Fruit fly (Drosophila melanogaster) whole organism, embryonic: ENCODE measurements around the gene Iris.

Experiments
- Abd-B ChIP-seq: fragments of 200-800 bp; sonication (Bioruptor generic); optimal IDR thresholded peaks from 2 replicates; lab custom pipeline; 2018; ENCODE audit warnings: missing biosample characterization, mild to moderate bottlenecking, missing genetic modification characterization, moderate library complexity
- BEAF-32 ChIP-seq: fragments of 200-800 bp; sonication (Bioruptor generic); optimal IDR thresholded peaks from 3 replicates; lab custom pipeline; 2017; ENCODE audit warnings: missing biosample characterization, missing genetic modification characterization, mild to moderate bottlenecking, moderate library complexity, missing genetic modification reagents
- CG10267 ChIP-seq: fragments of 200-800 bp; sonication (Bioruptor generic); optimal IDR thresholded peaks from 2 replicates; lab custom pipeline; 2018; ENCODE audit warnings: missing biosample characterization, mild to moderate bottlenecking, missing genetic modification characterization, moderate library complexity
- CG10462 ChIP-seq: fragments of 200-800 bp; sonication (Bioruptor generic); optimal IDR thresholded peaks from 2 replicates; lab custom pipeline; 2016; ENCODE audit warnings: missing biosample characterization, missing genetic modification characterization
- CG12299 ChIP-seq: fragments of 200-800 bp; sonication (Bioruptor generic); optimal IDR thresholded peaks from 2 replicates; lab custom pipeline; 2018; ENCODE audit warnings: missing biosample characterization, mild to moderate bottlenecking, missing genetic modification characterization
- CG12391 ChIP-seq: fragments of 200-800 bp; sonication (Bioruptor generic); optimal IDR thresholded peaks from 3 replicates; lab custom pipeline; 2018; ENCODE audit warnings: missing biosample characterization, mild to moderate bottlenecking, missing genetic modification characterization, moderate library complexity
- CG12659 ChIP-seq: fragments of 200-800 bp; sonication (Bioruptor generic); optimal IDR thresholded peaks from 3 replicates; lab custom pipeline; 2017; ENCODE audit warnings: mild to moderate bottlenecking, missing biosample characterization, missing genetic modification reagents, missing genetic modification characterization
- CG13424 ChIP-seq: fragments of 200-800 bp; sonication (Bioruptor generic); optimal IDR thresholded peaks from 2 replicates; lab custom pipeline; 2019; ENCODE audit warnings: missing biosample characterization, mild to moderate bottlenecking, missing genetic modification characterization, moderate library complexity
- CG14710 ChIP-seq: fragments of 200-800 bp; sonication (Bioruptor generic); optimal IDR thresholded peaks from 3 replicates; lab custom pipeline; 2019; ENCODE audit warnings: missing biosample characterization, mild to moderate bottlenecking, missing genetic modification characterization, moderate library complexity
- CG15514 ChIP-seq: fragments of 200-800 bp; sonication (Bioruptor generic); optimal IDR thresholded peaks from 3 replicates; lab custom pipeline; 2017; ENCODE audit warnings: missing biosample characterization, missing genetic modification characterization, mild to moderate bottlenecking, moderate library complexity, missing genetic modification reagents
- CG15601 ChIP-seq: fragments of 200-800 bp; sonication (Bioruptor generic); optimal IDR thresholded peaks from 3 replicates; lab custom pipeline; 2019; ENCODE audit warnings: missing biosample characterization, mild to moderate bottlenecking, missing genetic modification characterization, moderate library complexity
- CG17385 ChIP-seq: fragments of 200-800 bp; sonication (Bioruptor generic); optimal IDR thresholded peaks from 3 replicates; lab custom pipeline; 2018; ENCODE audit warnings: missing biosample characterization, mild to moderate bottlenecking, missing genetic modification characterization
- CG30431 ChIP-seq: fragments of 200-800 bp; sonication (Bioruptor generic); optimal IDR thresholded peaks from 2 replicates; lab custom pipeline; 2017; ENCODE audit warnings: missing biosample characterization, missing genetic modification characterization
- CG34224 ChIP-seq: fragments of 200-800 bp; sonication (Bioruptor generic); IDR thresholded peaks from 3 replicates; pipeline ENCODE4 v1.3.6; 2022; ENCODE audit warnings: missing biosample characterization, missing genetic modification characterization; ENCODE audit not compliant: partially characterized antibody
- CG34422 ChIP-seq: fragments of 200-800 bp; sonication (Bioruptor generic); IDR thresholded peaks from 3 replicates; pipeline ENCODE4 v1.3.6; 2022; ENCODE audit warnings: missing biosample characterization, missing genetic modification characterization
- CG42726 ChIP-seq: fragments of 200-800 bp; sonication (Bioruptor generic); IDR thresholded peaks from 2 replicates; pipeline ENCODE4 v1.3.6; 2022; ENCODE audit warnings: missing biosample characterization, missing genetic modification characterization; ENCODE audit not compliant: partially characterized antibody
- CG4360 ChIP-seq: fragments of 200-800 bp; sonication (Bioruptor generic); IDR thresholded peaks from 2 replicates; pipeline ENCODE4 v1.3.6; 2022; ENCODE audit warnings: missing biosample characterization, missing genetic modification characterization
- CG4424 ChIP-seq: fragments of 200-800 bp; sonication (Bioruptor generic); optimal IDR thresholded peaks from 3 replicates; lab custom pipeline; 2016; ENCODE audit warnings: missing biosample characterization, missing genetic modification characterization
- CG4617 ChIP-seq: fragments of 200-800 bp; sonication (Bioruptor generic); optimal IDR thresholded peaks from 3 replicates; lab custom pipeline; 2016; ENCODE audit warnings: missing biosample characterization, missing genetic modification characterization, borderline replicate concordance
- CG4707 ChIP-seq: fragments of 200-800 bp; sonication (Bioruptor generic); optimal IDR thresholded peaks from 2 replicates; lab custom pipeline; 2018; ENCODE audit warnings: missing biosample characterization, mild to moderate bottlenecking, missing genetic modification characterization, moderate library complexity
- CG8089 ChIP-seq: fragments of 200-800 bp; sonication (Bioruptor generic); optimal IDR thresholded peaks from 3 replicates; lab custom pipeline; 2016; ENCODE audit warnings: missing biosample characterization, missing genetic modification characterization
- CG9797 ChIP-seq: fragments of 200-800 bp; sonication (Bioruptor generic); optimal IDR thresholded peaks from 3 replicates; lab custom pipeline; 2018; ENCODE audit warnings: missing biosample characterization, mild to moderate bottlenecking, missing genetic modification characterization
- Dp ChIP-seq: fragments of 200-800 bp; sonication (Bioruptor generic); optimal IDR thresholded peaks from 2 replicates; lab custom pipeline; 2018; ENCODE audit warnings: missing biosample characterization, mild to moderate bottlenecking, missing genetic modification characterization, moderate library complexity
- Dref ChIP-seq: fragments of 200-800 bp; sonication (Bioruptor generic); IDR thresholded peaks from 2 replicates; pipeline ENCODE4 v1.3.6; 2022; ENCODE audit warnings: missing biosample characterization, missing genetic modification characterization
- E2f2 ChIP-seq: fragments of 200-800 bp; sonication (Bioruptor generic); IDR thresholded peaks from 2 replicates; pipeline ENCODE4 v1.3.6; 2022; ENCODE audit warnings: missing biosample characterization, missing genetic modification characterization
- Ets97D ChIP-seq: fragments of 200-800 bp; sonication (Bioruptor generic); optimal IDR thresholded peaks from 3 replicates; lab custom pipeline; 2016; ENCODE audit warnings: missing biosample characterization, missing genetic modification characterization
- Hr78 ChIP-seq, 2 experiments: fragments of 200-800 bp in 1 of 2; fragments of >200 bp in 1 of 2; sonication (Bioruptor generic) in 1 of 2; optimal IDR thresholded peaks; 2 replicates each; lab custom pipeline; 2017 to 2019; ENCODE audit warnings: missing biosample characterization in 2 of 2, missing genetic modification characterization in 2 of 2, mild to moderate bottlenecking in 1 of 2, moderate library complexity in 1 of 2
- MBD-R2 ChIP-seq: fragments of 200-800 bp; sonication (Bioruptor generic); IDR thresholded peaks from 2 replicates; pipeline ENCODE4 v1.3.6; 2022; ENCODE audit warnings: missing biosample characterization, missing genetic modification characterization
- MESR4 ChIP-seq: fragments of 200-800 bp; sonication (Bioruptor generic); optimal IDR thresholded peaks from 2 replicates; lab custom pipeline; 2018; ENCODE audit warnings: missing biosample characterization, mild to moderate bottlenecking, missing genetic modification characterization, moderate library complexity
- Med ChIP-seq: fragments of 200-800 bp; sonication (Bioruptor generic); peaks from one replicate; lab custom pipeline; 2016; ENCODE audit warnings: missing biosample characterization, missing genetic modification characterization, mild to moderate bottlenecking, inconsistent platforms, moderate library complexity
- Myb ChIP-seq: fragments of 200-800 bp; sonication (Bioruptor generic); optimal IDR thresholded peaks from 2 replicates; lab custom pipeline; 2016; ENCODE audit warnings: missing biosample characterization, missing genetic modification characterization
- Sin3A ChIP-seq: fragments of >200 bp; optimal IDR thresholded peaks from 2 replicates; lab custom pipeline; 2018
- TFAM ChIP-seq: fragments of 200-800 bp; sonication (Bioruptor generic); optimal IDR thresholded peaks from 2 replicates; lab custom pipeline; 2017; ENCODE audit warnings: missing biosample characterization, missing genetic modification characterization, inconsistent platforms
- Trl ChIP-seq, 3 experiments: fragments of >200 bp in 2 of 3; fragments of 200-800 bp in 1 of 3; sonication (Bioruptor generic) in 1 of 3; optimal IDR thresholded peaks; 2 replicates in 1 of 3; 3 replicates in 2 of 3; lab custom pipeline; 2016 to 2017; ENCODE audit warnings: missing biosample characterization in 1 of 3, missing genetic modification characterization in 1 of 3
- YL-1 ChIP-seq: fragments of 200-800 bp; sonication (Bioruptor generic); optimal IDR thresholded peaks from 3 replicates; lab custom pipeline; 2017; ENCODE audit warnings: missing biosample characterization, mild to moderate bottlenecking, missing genetic modification characterization
- ap ChIP-seq: fragments of 200-800 bp; sonication (Bioruptor generic); IDR thresholded peaks from 2 replicates; pipeline ENCODE4 v1.3.6; 2022; ENCODE audit warnings: missing biosample characterization, missing genetic modification characterization
- chinmo ChIP-seq: fragments of 200-800 bp; sonication (Bioruptor generic); IDR thresholded peaks from 4 replicates; pipeline ENCODE4 v1.3.6; 2022; ENCODE audit warnings: missing biosample characterization, missing genetic modification characterization; ENCODE audit not compliant: partially characterized antibody
- crol ChIP-seq: fragments of 200-800 bp; sonication (Bioruptor generic); IDR thresholded peaks from 2 replicates; pipeline ENCODE4 v1.3.6; 2022; ENCODE audit warnings: missing biosample characterization, missing genetic modification characterization
- gfzf ChIP-seq: fragments of 200-800 bp; sonication (Bioruptor generic); optimal IDR thresholded peaks from 2 replicates; lab custom pipeline; 2016; ENCODE audit warnings: missing biosample characterization, mild to moderate bottlenecking, missing genetic modification characterization, moderate library complexity
- kni ChIP-seq: fragments of 200-800 bp; sonication (Bioruptor generic); optimal IDR thresholded peaks from 3 replicates; lab custom pipeline; 2017; ENCODE audit warnings: mild to moderate bottlenecking, missing biosample characterization, missing genetic modification reagents, missing genetic modification characterization
- pzg ChIP-seq: fragments of 200-800 bp; sonication (Bioruptor generic); optimal IDR thresholded peaks from 3 replicates; lab custom pipeline; 2018; ENCODE audit warnings: missing biosample characterization, mild to moderate bottlenecking, missing genetic modification characterization, moderate library complexity
- trem ChIP-seq: fragments of 200-800 bp; optimal IDR thresholded peaks from 3 replicates; lab custom pipeline; 2019; ENCODE audit warnings: missing biosample characterization, mild to moderate bottlenecking, missing genetic modification characterization, moderate library complexity
- twi ChIP-seq: fragments of 200-800 bp; optimal IDR thresholded peaks from 2 replicates; lab custom pipeline; 2019; ENCODE audit warnings: missing biosample characterization, mild to moderate bottlenecking, missing genetic modification characterization, moderate library complexity
- unc-4 ChIP-seq: fragments of 200-800 bp; sonication (Bioruptor generic); IDR thresholded peaks from 2 replicates; pipeline ENCODE4 v1.3.6; 2022; ENCODE audit warnings: missing biosample characterization, missing genetic modification characterization; ENCODE audit not compliant: partially characterized antibody
- unpg ChIP-seq: fragments of 200-800 bp; sonication (Bioruptor generic); optimal IDR thresholded peaks from 3 replicates; lab custom pipeline; 2018; ENCODE audit warnings: missing biosample characterization, mild to moderate bottlenecking, missing genetic modification characterization, moderate library complexity
- wek ChIP-seq: fragments of 200-800 bp; sonication (Bioruptor generic); optimal IDR thresholded peaks from 3 replicates; lab custom pipeline; 2018; ENCODE audit warnings: missing biosample characterization, mild to moderate bottlenecking, missing genetic modification characterization, moderate library complexity
- zfh2 ChIP-seq: fragments of 200-800 bp; sonication (Bioruptor generic); optimal IDR thresholded peaks from 2 replicates; lab custom pipeline; 2016; ENCODE audit warnings: missing biosample characterization, missing genetic modification characterization

Iris gene

dm6 chr2L:1166326-1166725, 32.4 kb upstream of the Iris start, which contains the start of gene CG14341 (continued):
- TF ChIP-seq Abd-B (peak; percentile 27), unpg (no peak), unc-4 (GFP tag; lab: Robert Waterston, UW) (0 out of 2 replicates have a peak, but pooled peaks have one; percentile 17), Hr78 (GFP tag; optimal IDR thresholded peaks at IDR 0.05; lab: Kevin White, UChicago) (no peak), CG12391 (tag; lab: Kevin White, UChicago) (no peak), CG4424 (GFP tag; lab: Kevin White, UChicago) (no peak), Med (peak; percentile 21), crol (GFP tag; lab: Robert Waterston, UW) (no peak)

- TF ChIP-seq CG12659 (peak; percentile 9), CG17385 (GFP tag; lab: Kevin White, UChicago) (peak; percentile 97), Sin3A (lab: Kevin White, UChicago) (peak; percentile 38), CG34224 (GFP tag; lab: Robert Waterston, UW) (no peak), CG10462 (GFP tag; lab: Kevin White, UChicago) (peak; percentile 3), CG13424 (no peak), zfh2 (no peak), Ets97D (GFP tag; lab: Kevin White, UChicago) (peak; percentile 17), CG10267 (tag; lab: Kevin White, UChicago) (peak; percentile 37), CG15514 (peak; percentile 68), wek (no peak), E2f2 (GFP tag; lab: Robert Waterston, UW) (peak; percentile 93), MBD-R2 (peak; percentile 89), Myb (peak; percentile 73), gfzf (GFP tag; lab: Kevin White, UChicago) (peak; percentile 17), CG14710 (tag; lab: Kevin White, UChicago) (peak; percentile 12), unc-4 (GFP tag; lab: Robert Waterston, UW) (peak; percentile 37; the same call in 1 of the 2 replicates), Trl (optimal IDR thresholded peaks at IDR 0.05; lab: Kevin White, UChicago) (no peak), Trl (GFP tag; optimal IDR thresholded peaks at IDR 0.05; lab: Kevin White, UChicago) (no peak), BEAF-32 (GFP tag; lab: Kevin White, UChicago) (peak; percentile 35), CG8089 (GFP tag; lab: Kevin White, UChicago) (peak; percentile 68), CG4617 (GFP tag; lab: Kevin White, UChicago) (peak; percentile 54), CG4360 (no peak), chinmo (GFP tag; lab: Robert Waterston, UW) (peak; percentile 67; the same call in 1 of the 4 replicates), twi (tag; lab: Kevin White, UChicago) (no peak), CG9797 (GFP tag; lab: Kevin White, UChicago) (peak; percentile 9), TFAM (GFP tag; lab: Kevin White, UChicago) (no peak), CG34422 (GFP tag; lab: Robert Waterston, UW) (peak; percentile 62; the same call in 1 of the 3 replicates), CG42726 (0 out of 2 replicates have a peak, but pooled peaks have one; percentile 5), Dref (0 out of 2 replicates have a peak, but pooled peaks have one; percentile 30), Dp (GFP tag; lab: Kevin White, UChicago) (peak; percentile 92), kni (GFP tag; lab: Kevin White, UChicago) (peak; percentile 3), YL-1 (GFP tag; lab: Kevin White, UChicago) (peak; percentile 8), CG30431 (GFP tag; lab: Kevin White, UChicago) (no peak), ap (GFP tag; lab: Robert Waterston, UW) (no peak), CG15601 (tag; lab: Kevin White, UChicago) (no peak), trem (tag; lab: Kevin White, UChicago) (peak; percentile 0), CG4707 (GFP tag; lab: Kevin White, UChicago) (no peak), pzg (peak; percentile 68), MESR4 (GFP tag; lab: Kevin White, UChicago) (peak; percentile 30), CG12299 (tag; lab: Kevin White, UChicago) (no peak)
These were observed 30.4 kb upstream of the Iris start, which contains the start of gene IntS14 for dm6 chr2L:1164294-1164693. TSS of gene IntS14 (plus strand) at chr2L:1164443.
